Worm (Caenorhabditis elegans) whole organism, L3 larva: ENCODE data around the gene srw-76.

Experiments
- ama-1 ChIP-seq: fragments of 150-350 bp; optimal IDR thresholded peaks from 2 replicates; lab custom pipeline; 2018
- pha-4 ChIP-seq: fragments of 150-350 bp; optimal IDR thresholded peaks from 2 replicates; lab custom pipeline; 2014; ENCODE audit warnings: missing biosample characterization, missing genetic modification reagents, missing genetic modification characterization
- tbx-2 ChIP-seq: sonication (generic microtip); optimal IDR thresholded peaks from 2 replicates; lab custom pipeline; 2016; ENCODE audit warnings: mild to moderate bottlenecking, missing genetic modification characterization, missing compliant biosample characterization
- ztf-4 ChIP-seq: fragments of 150-350 bp; optimal IDR thresholded peaks from 2 replicates; lab custom pipeline; 2014; ENCODE audit warnings: missing biosample characterization, missing genetic modification characterization

DNA sequence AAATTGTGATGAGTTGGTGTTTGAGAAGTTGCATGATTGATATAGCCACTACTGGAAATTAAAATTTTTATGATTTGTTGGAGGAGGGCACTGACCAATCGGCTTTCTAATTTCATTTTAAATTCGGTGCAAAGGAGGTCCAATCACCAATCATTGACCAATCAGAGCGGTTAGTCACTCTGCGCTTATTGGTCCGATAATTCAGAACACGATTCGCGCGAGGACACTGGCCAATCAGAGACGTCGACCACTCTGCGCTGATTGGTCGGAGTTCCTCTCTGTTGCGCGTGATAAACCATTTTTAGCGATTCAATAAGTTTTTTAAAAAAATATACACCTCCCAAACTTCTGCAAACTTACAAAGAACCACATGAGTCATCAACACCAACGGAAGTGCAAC, 38.3 kb downstream of the srw-76 start:
- TF ChIP-seq ama-1 (lab: Kevin White, UChicago) (no peak), pha-4 (no peak), ztf-4 (tag; lab: Kevin White, UChicago) (no peak), tbx-2 (tag; lab: Kevin White, UChicago) (no peak)
